Worm (Caenorhabditis elegans) whole organism, L1 larva: Measurements from ENCODE around the gene F21H7.2.

ENCODE experiments used
- C34B4.2 ChIP-seq: sonication (generic microtip); optimal IDR thresholded peaks from 2 replicates; lab custom pipeline; 2017; ENCODE audit warnings: mild to moderate bottlenecking, missing genetic modification characterization, missing compliant biosample characterization
- aly-2 ChIP-seq: fragments of 150-350 bp; optimal IDR thresholded peaks from 2 replicates; lab custom pipeline; 2014; ENCODE audit warnings: missing biosample characterization, missing genetic modification characterization
- ama-1 ChIP-seq: fragments of 150-350 bp; optimal IDR thresholded peaks from 2 replicates; lab custom pipeline; 2014
- ceh-82 ChIP-seq, 3 experiments: fragments of 150-350 bp in 1 of 3; sonication (generic microtip) in 2 of 3; optimal IDR thresholded peaks; 2 replicates each; lab custom pipeline; 2014 to 2017; ENCODE audit warnings: missing biosample characterization in 3 of 3, missing genetic modification characterization in 3 of 3
- ces-1 ChIP-seq: fragments of 150-350 bp; optimal IDR thresholded peaks from 2 replicates; lab custom pipeline; 2014; ENCODE audit warnings: missing biosample characterization, missing genetic modification reagents, missing genetic modification characterization
- efl-3 ChIP-seq: fragments of 200-800 bp; sonication (Bioruptor generic); optimal IDR thresholded peaks from 2 replicates; lab custom pipeline; 2018; ENCODE audit warnings: mild to moderate bottlenecking, missing genetic modification characterization, missing compliant biosample characterization
- egl-27 ChIP-seq, 2 experiments: fragments of 150-350 bp in 1 of 2; sonication (generic microtip); optimal IDR thresholded peaks; 3 replicates each; lab custom pipeline; 2017 to 2018; ENCODE audit warnings: missing biosample characterization in 2 of 2, missing genetic modification characterization in 2 of 2, missing genetic modification reagents in 2 of 2
- elt-3 ChIP-seq, 6 experiments: fragments of 150-350 bp in 1 of 6; sonication (generic microtip); optimal IDR thresholded peaks; 2 replicates each; lab custom pipeline; 2017 to 2018; ENCODE audit warnings: missing biosample characterization in 6 of 6, missing genetic modification characterization in 6 of 6, inconsistent platforms in 1 of 6
- lsy-2 ChIP-seq, 2 experiments: fragments of 150-350 bp; optimal IDR thresholded peaks; 2 replicates each; lab custom pipeline; 2014; ENCODE audit warnings: missing biosample characterization in 2 of 2, missing genetic modification characterization in 2 of 2
- nhr-237 ChIP-seq: fragments of 150-350 bp; optimal IDR thresholded peaks from 2 replicates; lab custom pipeline; 2014; ENCODE audit warnings: missing biosample characterization, missing genetic modification characterization
- nhr-71 ChIP-seq: sonication (generic microtip); optimal IDR thresholded peaks from 2 replicates; lab custom pipeline; 2016; ENCODE audit warnings: mild to moderate bottlenecking, missing genetic modification characterization, moderate library complexity, missing compliant biosample characterization
- nhr-77 ChIP-seq: fragments of 150-350 bp; optimal IDR thresholded peaks from 2 replicates; lab custom pipeline; 2014; ENCODE audit warnings: missing biosample characterization, missing genetic modification characterization
- sptf-1 ChIP-seq: fragments of 150-350 bp; optimal IDR thresholded peaks from 2 replicates; lab custom pipeline; 2014; ENCODE audit warnings: missing biosample characterization, missing genetic modification characterization
- xbp-1 ChIP-seq: sonication (generic microtip); optimal IDR thresholded peaks from 2 replicates; lab custom pipeline; 2016; ENCODE audit warnings: missing genetic modification characterization, missing compliant biosample characterization

- TF ChIP-seq aly-2 (tag; lab: Kevin White, UChicago), result no peak
- no peak for TF ChIP-seq nhr-77 (tag; lab: Kevin White, UChicago)
- TF ChIP-seq elt-3 (tag; optimal IDR thresholded peaks at IDR 0.05; lab: Kevin White, UChicago), result no peak
- TF ChIP-seq nhr-71, result no peak
- no peak for TF ChIP-seq xbp-1
- TF ChIP-seq ceh-82 (tag; optimal IDR thresholded peaks at IDR 0.05; lab: Kevin White, UChicago), result no peak
- TF ChIP-seq ama-1 (lab: Kevin White, UChicago), result no peak
- no peak for TF ChIP-seq C34B4.2
- TF ChIP-seq ces-1 (GFP tag; lab: Kevin White, UChicago), result no peak
- no peak for TF ChIP-seq lsy-2 (tag; optimal IDR thresholded peaks at IDR 0.05; lab: Kevin White, UChicago)
- TF ChIP-seq efl-3, result no peak
- TF ChIP-seq nhr-237 (tag; lab: Kevin White, UChicago), result no peak
- no peak for TF ChIP-seq sptf-1 (tag; lab: Kevin White, UChicago)
- no peak for TF ChIP-seq egl-27 (tag; optimal IDR thresholded peaks at IDR 0.05; lab: Kevin White, UChicago)
Observed at ce11 chrV:16198016-16198415, 31.8 kb downstream of the F21H7.2 start, which contains the start of gene F11A5.5.
